Worm (Caenorhabditis elegans) whole organism, late embryonic: Measurements from ENCODE around the gene Y60A3A.23.

Experiments
- C08G9.2 ChIP-seq: sonication (generic microtip); optimal IDR thresholded peaks from 2 replicates; lab custom pipeline; 2016; ENCODE audit warnings: mild to moderate bottlenecking, missing genetic modification characterization, moderate library complexity, missing compliant biosample characterization
- F13H6.1 ChIP-seq: sonication (generic microtip); optimal IDR thresholded peaks from 2 replicates; lab custom pipeline; 2016; ENCODE audit warnings: missing genetic modification characterization, missing compliant biosample characterization
- ama-1 ChIP-seq: fragments of 150-350 bp; optimal IDR thresholded peaks from 2 replicates; lab custom pipeline; 2014
- ceh-30 ChIP-seq: fragments of 150-350 bp; optimal IDR thresholded peaks from 2 replicates; lab custom pipeline; 2014; ENCODE audit warnings: missing biosample characterization, missing genetic modification characterization
- ceh-34 ChIP-seq: sonication (generic microtip); optimal IDR thresholded peaks from 2 replicates; lab custom pipeline; 2016; ENCODE audit warnings: mild to moderate bottlenecking, missing genetic modification characterization, missing compliant biosample characterization
- ets-4 ChIP-seq: sonication (generic microtip); optimal IDR thresholded peaks from 2 replicates; lab custom pipeline; 2016; ENCODE audit warnings: missing genetic modification characterization, missing compliant biosample characterization
- fkh-10 ChIP-seq: fragments of 150-350 bp; optimal IDR thresholded peaks from 2 replicates; lab custom pipeline; 2014; ENCODE audit warnings: missing biosample characterization, missing genetic modification reagents, missing genetic modification characterization
- lin-11 ChIP-seq: fragments of 200-800 bp; sonication (Bioruptor generic); optimal IDR thresholded peaks from 2 replicates; lab custom pipeline; 2018; ENCODE audit warnings: mild to moderate bottlenecking, missing genetic modification characterization, missing compliant biosample characterization
- nhr-11 ChIP-seq: fragments of 150-350 bp; optimal IDR thresholded peaks from 2 replicates; lab custom pipeline; 2014; ENCODE audit warnings: missing biosample characterization, missing genetic modification characterization
- pha-4 ChIP-seq: fragments of 150-350 bp; optimal IDR thresholded peaks from 2 replicates; lab custom pipeline; 2018; ENCODE audit warnings: missing biosample characterization, missing genetic modification reagents, missing genetic modification characterization
- pqm-1 ChIP-seq: sonication (generic microtip); optimal IDR thresholded peaks from 2 replicates; lab custom pipeline; 2016; ENCODE audit warnings: missing genetic modification characterization, missing compliant biosample characterization
- sox-2 ChIP-seq: fragments of 200-800 bp; sonication (Bioruptor generic); IDR thresholded peaks from 2 replicates; pipeline ENCODE4 v1.3.6; 2022; ENCODE audit warnings: missing genetic modification reagents, missing genetic modification characterization, missing compliant biosample characterization
- tbx-2 ChIP-seq: sonication (generic microtip); optimal IDR thresholded peaks from 2 replicates; lab custom pipeline; 2016; ENCODE audit warnings: missing genetic modification characterization, missing compliant biosample characterization
- unc-3 ChIP-seq, 2 experiments: fragments of 200-800 bp in 1 of 2; sonication (Bioruptor generic) in 1 of 2; sonication (generic microtip) in 1 of 2; conservative IDR thresholded peaks in 1 of 2; optimal IDR thresholded peaks in 1 of 2; 2 replicates each; pipeline versions ENCODE4 v1.3.6 to Lab custom; 2016 to 2022; ENCODE audit warnings: missing compliant biosample characterization in 2 of 2, missing genetic modification characterization in 2 of 2, missing genetic modification reagents in 1 of 2

- TF ChIP-seq ceh-34 (tag; lab: Kevin White, UChicago) (no peak), ceh-30 (tag; lab: Kevin White, UChicago) (no peak), pha-4 (tag; lab: Kevin White, UChicago) (no peak), sox-2 (GFP tag; lab: Robert Waterston, UW) (no peak), nhr-11 (tag; lab: Kevin White, UChicago) (no peak), ets-4 (tag; lab: Kevin White, UChicago) (no peak), F13H6.1 (tag; lab: Kevin White, UChicago) (no peak), ama-1 (lab: Kevin White, UChicago) (no peak), unc-3 (GFP tag; conservative IDR thresholded peaks at IDR 0.05; lab: Robert Waterston, UW) (no peak), unc-3 (tag; optimal IDR thresholded peaks at IDR 0.05; lab: Kevin White, UChicago) (no peak), pqm-1 (tag; lab: Kevin White, UChicago) (no peak), tbx-2 (tag; lab: Kevin White, UChicago) (no peak), fkh-10 (GFP tag; lab: Kevin White, UChicago) (no peak), C08G9.2 (tag; lab: Kevin White, UChicago) (no peak), lin-11 (tag; lab: Kevin White, UChicago) (no peak)
Measured at ce11 chrV:19978220-19978619, 29.4 kb upstream of the Y60A3A.23 start, which contains the start of gene srh-183.
